Worm (Caenorhabditis elegans) whole organism, midembryonic: ENCODE results near the gene K02H11.9.

Experiments
- T22C8.4 ChIP-seq: fragments of 200-800 bp; sonication (Bioruptor generic); IDR thresholded peaks from 2 replicates; pipeline ENCODE4 v1.3.6; 2022; ENCODE audit warnings: missing genetic modification characterization, missing compliant biosample characterization
- cog-1 ChIP-seq: sonication (generic microtip); optimal IDR thresholded peaks from 2 replicates; lab custom pipeline; 2016; ENCODE audit warnings: missing genetic modification characterization, missing compliant biosample characterization
- flt-1 ChIP-seq: fragments of 200-800 bp; sonication (Bioruptor generic); IDR thresholded peaks from 2 replicates; pipeline ENCODE4 v1.3.6; 2022; ENCODE audit warnings: missing genetic modification characterization, missing compliant biosample characterization
- klf-2 ChIP-seq: fragments of 200-800 bp; sonication (Bioruptor generic); conservative IDR thresholded peaks from 2 replicates; pipeline ENCODE4 v1.3.6; 2022; ENCODE audit warnings: missing genetic modification reagents, missing genetic modification characterization, missing compliant biosample characterization
- med-1 ChIP-seq: sonication (generic microtip); optimal IDR thresholded peaks from 2 replicates; lab custom pipeline; 2017; ENCODE audit warnings: missing genetic modification characterization, mild to moderate bottlenecking, missing compliant biosample characterization, antibody characterized with exemption, missing genetic modification reagents; ENCODE audit not compliant: insufficient read depth
- ref-1 ChIP-seq: fragments of 200-800 bp; sonication (Bioruptor generic); conservative IDR thresholded peaks from 2 replicates; pipeline ENCODE4 v1.3.6; 2022; ENCODE audit warnings: missing genetic modification reagents, missing genetic modification characterization, missing compliant biosample characterization
- tab-1 ChIP-seq: fragments of 200-800 bp; sonication (Bioruptor generic); IDR thresholded peaks from 2 replicates; pipeline ENCODE4 v1.3.6; 2022; ENCODE audit warnings: missing genetic modification characterization, missing compliant biosample characterization
- ztf-23 ChIP-seq: fragments of 200-800 bp; sonication (Bioruptor generic); IDR thresholded peaks from 2 replicates; pipeline ENCODE4 v1.3.6; 2022; ENCODE audit warnings: missing genetic modification reagents, missing genetic modification characterization, missing compliant biosample characterization
- ztf-29 ChIP-seq: fragments of 200-800 bp; sonication (Bioruptor generic); IDR thresholded peaks from 2 replicates; pipeline ENCODE4 v1.3.6; 2022; ENCODE audit warnings: missing genetic modification reagents, missing genetic modification characterization, missing compliant biosample characterization

The K02H11.9 gene

ce11 chrV:1541786-1542185 lies 4.9 kb upstream of the K02H11.9 start, which contains the start of gene oac-31:
TSS of gene oac-31 (minus strand) at chrV:1541886.
- no peak for TF ChIP-seq ztf-29 (GFP tag; lab: Robert Waterston, UW)
- no peak for TF ChIP-seq ref-1 (GFP tag; lab: Robert Waterston, UW)
- TF ChIP-seq klf-2 (GFP tag; lab: Robert Waterston, UW), result no peak
- TF ChIP-seq tab-1, result no peak
- TF ChIP-seq T22C8.4 (GFP tag; lab: Robert Waterston, UW), result no peak
- TF ChIP-seq med-1 (GFP tag; lab: Kevin White, UChicago), result no peak
- TF ChIP-seq cog-1 (tag; lab: Kevin White, UChicago), result no peak
- TF ChIP-seq ztf-23 (GFP tag; lab: Robert Waterston, UW), result no peak
- TF ChIP-seq flt-1 (GFP tag; lab: Robert Waterston, UW), result no peak

ce11 chrV:1540249-1540648 lies 3.4 kb upstream of the K02H11.9 start:
- no peak for TF ChIP-seq ref-1 (GFP tag; lab: Robert Waterston, UW)
- no peak for TF ChIP-seq T22C8.4 (GFP tag; lab: Robert Waterston, UW)
- TF ChIP-seq ztf-23 (GFP tag; lab: Robert Waterston, UW), result no peak
- no peak for TF ChIP-seq cog-1 (tag; lab: Kevin White, UChicago)

ce11 chrV:1538842-1539241 lies 2.0 kb upstream of the K02H11.9 start:
- TF ChIP-seq tab-1, result no peak
- no peak for TF ChIP-seq ztf-29 (GFP tag; lab: Robert Waterston, UW)
- TF ChIP-seq med-1 (GFP tag; lab: Kevin White, UChicago), result no peak
- TF ChIP-seq ztf-23 (GFP tag; lab: Robert Waterston, UW), result no peak
- TF ChIP-seq klf-2 (GFP tag; lab: Robert Waterston, UW), result no peak
- no peak for TF ChIP-seq ref-1 (GFP tag; lab: Robert Waterston, UW)
- TF ChIP-seq cog-1 (tag; lab: Kevin White, UChicago), result no peak
- no peak for TF ChIP-seq T22C8.4 (GFP tag; lab: Robert Waterston, UW)

ce11 chrV:1534315-1534714 lies 2.6 kb downstream of the K02H11.9 start, which contains the start of gene trx-5:
TSS of gene trx-5 (minus strand) at chrV:1534415.
- TF ChIP-seq cog-1 (tag; lab: Kevin White, UChicago), result no peak
- TF ChIP-seq tab-1, result no peak
- TF ChIP-seq ztf-23 (GFP tag; lab: Robert Waterston, UW), result no peak
- no peak for TF ChIP-seq T22C8.4 (GFP tag; lab: Robert Waterston, UW)
- no peak for TF ChIP-seq ref-1 (GFP tag; lab: Robert Waterston, UW)

ce11 chrV:1532455-1532854 lies 4.4 kb downstream of the K02H11.9 start:
- TF ChIP-seq T22C8.4 (GFP tag; lab: Robert Waterston, UW), result no peak
- TF ChIP-seq tab-1, result no peak
- TF ChIP-seq ztf-23 (GFP tag; lab: Robert Waterston, UW), result no peak
- TF ChIP-seq ztf-29 (GFP tag; lab: Robert Waterston, UW), result no peak
- TF ChIP-seq ref-1 (GFP tag; lab: Robert Waterston, UW), result no peak
- TF ChIP-seq klf-2 (GFP tag; lab: Robert Waterston, UW), result no peak
- no peak for TF ChIP-seq flt-1 (GFP tag; lab: Robert Waterston, UW)
- TF ChIP-seq med-1 (GFP tag; lab: Kevin White, UChicago), result no peak
- TF ChIP-seq cog-1 (tag; lab: Kevin White, UChicago), result no peak

ce11 chrV:1531159-1531558 lies 5.7 kb downstream of the K02H11.9 start, which contains the start of gene K02H11.4:
TSS of gene K02H11.4 (minus strand) at chrV:1531259.
- TF ChIP-seq ref-1 (GFP tag; lab: Robert Waterston, UW) (no peak), tab-1 (no peak), med-1 (GFP tag; lab: Kevin White, UChicago) (no peak), flt-1 (GFP tag; lab: Robert Waterston, UW) (no peak), ztf-29 (GFP tag; lab: Robert Waterston, UW) (no peak), cog-1 (tag; lab: Kevin White, UChicago) (no peak), ztf-23 (GFP tag; lab: Robert Waterston, UW) (no peak), T22C8.4 (GFP tag; lab: Robert Waterston, UW) (no peak), klf-2 (GFP tag; lab: Robert Waterston, UW) (no peak)

- TF ChIP-seq tab-1, result no peak
- no peak for TF ChIP-seq med-1 (GFP tag; lab: Kevin White, UChicago)
- TF ChIP-seq klf-2 (GFP tag; lab: Robert Waterston, UW), result no peak
- TF ChIP-seq ztf-29 (GFP tag; lab: Robert Waterston, UW), result no peak
- TF ChIP-seq T22C8.4 (GFP tag; lab: Robert Waterston, UW), result no peak
Observed at ce11 chrV:1527985-1528384, 8.9 kb downstream of the K02H11.9 start, which contains the start of gene str-236. TSS of gene str-236 (minus strand) at chrV:1528085.

ce11 chrV:1522485-1522884 lies 14.4 kb downstream of the K02H11.9 start, which contains the start of gene str-243:
TSS of gene str-243 (plus strand) at chrV:1522785.
- TF ChIP-seq ref-1 (GFP tag; lab: Robert Waterston, UW) (no peak), klf-2 (GFP tag; lab: Robert Waterston, UW) (no peak), med-1 (GFP tag; lab: Kevin White, UChicago) (no peak), flt-1 (GFP tag; lab: Robert Waterston, UW) (no peak), tab-1 (no peak), cog-1 (tag; lab: Kevin White, UChicago) (no peak), T22C8.4 (GFP tag; lab: Robert Waterston, UW) (no peak), ztf-23 (GFP tag; lab: Robert Waterston, UW) (no peak), ztf-29 (GFP tag; lab: Robert Waterston, UW) (no peak)

- TF ChIP-seq T22C8.4 (GFP tag; lab: Robert Waterston, UW), result no peak
- TF ChIP-seq flt-1 (GFP tag; lab: Robert Waterston, UW), result no peak
- TF ChIP-seq tab-1, result no peak
- TF ChIP-seq ztf-23 (GFP tag; lab: Robert Waterston, UW), result no peak
- no peak for TF ChIP-seq cog-1 (tag; lab: Kevin White, UChicago)
- TF ChIP-seq klf-2 (GFP tag; lab: Robert Waterston, UW), result no peak
- no peak for TF ChIP-seq ref-1 (GFP tag; lab: Robert Waterston, UW)
- TF ChIP-seq ztf-29 (GFP tag; lab: Robert Waterston, UW), result no peak
- no peak for TF ChIP-seq med-1 (GFP tag; lab: Kevin White, UChicago)
Observed at ce11 chrV:1521845-1522244, 15.0 kb downstream of the K02H11.9 start, which contains the start of gene str-240. TSS of gene str-240 (minus strand) at chrV:1521945.
